Fruit fly (Drosophila melanogaster): ENCODE data around the gene dikar.

- TF ChIP-seq Myc (optimal IDR thresholded peaks at IDR 0.05) = no peak
- TF ChIP-seq insv (optimal IDR thresholded peaks at IDR 0.05) = no peak
- no peak for TF ChIP-seq Sin3A (optimal IDR thresholded peaks at IDR 0.05)
- no peak for TF ChIP-seq psq (optimal IDR thresholded peaks at IDR 0.05)
- no peak for TF ChIP-seq ttk (optimal IDR thresholded peaks at IDR 0.05)
Measured at dm6 chr3L:6787502-6787901, 44.5 kb upstream of the dikar start.

All from Kc167 (cell line).